Fruit fly (Drosophila melanogaster) whole organism, embryonic: ENCODE data around the gene CG13996.

Source experiments
- Adf1 ChIP-seq: fragments of 200-800 bp; sonication (Bioruptor generic); IDR thresholded peaks from 2 replicates; pipeline ENCODE4 v1.3.6; 2022; ENCODE audit warnings: missing biosample characterization, missing genetic modification characterization
- Antp ChIP-seq: fragments of 200-800 bp; sonication (Bioruptor generic); optimal IDR thresholded peaks from 3 replicates; lab custom pipeline; 2016; ENCODE audit warnings: missing biosample characterization, missing genetic modification characterization
- CG10267 ChIP-seq: fragments of 200-800 bp; sonication (Bioruptor generic); optimal IDR thresholded peaks from 2 replicates; lab custom pipeline; 2018; ENCODE audit warnings: missing biosample characterization, mild to moderate bottlenecking, missing genetic modification characterization, moderate library complexity
- CG11085 ChIP-seq: fragments of 200-800 bp; sonication (Bioruptor generic); IDR thresholded peaks from 2 replicates; pipeline ENCODE4 v1.3.6; 2022; ENCODE audit warnings: missing biosample characterization, missing genetic modification characterization
- CG11696 ChIP-seq: fragments of 200-800 bp; sonication (Bioruptor generic); IDR thresholded peaks from 2 replicates; pipeline ENCODE4 v1.3.6; 2022; ENCODE audit warnings: missing biosample characterization, missing genetic modification characterization
- CG12071 ChIP-seq: fragments of 200-800 bp; sonication (Bioruptor generic); optimal IDR thresholded peaks from 3 replicates; lab custom pipeline; 2018; ENCODE audit warnings: missing biosample characterization, mild to moderate bottlenecking, missing genetic modification characterization
- CG15269 ChIP-seq: fragments of 200-800 bp; sonication (Bioruptor generic); optimal IDR thresholded peaks from 2 replicates; lab custom pipeline; 2018; ENCODE audit warnings: missing biosample characterization, mild to moderate bottlenecking, missing genetic modification characterization, moderate library complexity
- CG15514 ChIP-seq: fragments of 200-800 bp; sonication (Bioruptor generic); optimal IDR thresholded peaks from 3 replicates; lab custom pipeline; 2017; ENCODE audit warnings: missing biosample characterization, missing genetic modification characterization, mild to moderate bottlenecking, moderate library complexity, missing genetic modification reagents
- CG16815 ChIP-seq: fragments of 200-800 bp; sonication (Bioruptor generic); optimal IDR thresholded peaks from 3 replicates; lab custom pipeline; 2017; ENCODE audit warnings: missing biosample characterization, mild to moderate bottlenecking, missing genetic modification characterization
- CG17568 ChIP-seq: fragments of 200-800 bp; sonication (Bioruptor generic); optimal IDR thresholded peaks from 2 replicates; lab custom pipeline; 2018; ENCODE audit warnings: missing biosample characterization, mild to moderate bottlenecking, missing genetic modification characterization, moderate library complexity
- CG18262 ChIP-seq: fragments of 200-800 bp; optimal IDR thresholded peaks from 3 replicates; lab custom pipeline; 2019; ENCODE audit warnings: missing biosample characterization, mild to moderate bottlenecking, missing genetic modification characterization, moderate library complexity
- CG3065 ChIP-seq: fragments of 200-800 bp; sonication (Bioruptor generic); optimal IDR thresholded peaks from 2 replicates; lab custom pipeline; 2016; ENCODE audit warnings: missing biosample characterization, missing genetic modification characterization
- CG31224 ChIP-seq: fragments of 200-800 bp; sonication (Bioruptor generic); IDR thresholded peaks from 2 replicates; pipeline ENCODE4 v1.3.6; 2022; ENCODE audit warnings: missing biosample characterization, missing genetic modification characterization
- CG31365 ChIP-seq: fragments of 200-800 bp; sonication (Bioruptor generic); optimal IDR thresholded peaks from 2 replicates; lab custom pipeline; 2018; ENCODE audit warnings: missing biosample characterization, mild to moderate bottlenecking, missing genetic modification characterization
- CG4282 ChIP-seq: fragments of 200-800 bp; sonication (Bioruptor generic); optimal IDR thresholded peaks from 2 replicates; lab custom pipeline; 2016; ENCODE audit warnings: missing biosample characterization, missing genetic modification characterization
- CG6683 ChIP-seq: fragments of 200-800 bp; sonication (Bioruptor generic); optimal IDR thresholded peaks from 2 replicates; lab custom pipeline; 2017; ENCODE audit warnings: missing biosample characterization, mild to moderate bottlenecking, missing genetic modification characterization, missing genetic modification reagents
- Dbx ChIP-seq: fragments of 200-800 bp; sonication (Bioruptor generic); IDR thresholded peaks from 3 replicates; pipeline ENCODE4 v1.3.6; 2022; ENCODE audit warnings: missing biosample characterization, missing genetic modification characterization
- Dek ChIP-seq: fragments of 200-800 bp; sonication (Bioruptor generic); optimal IDR thresholded peaks from 3 replicates; lab custom pipeline; 2019; ENCODE audit warnings: missing biosample characterization, mild to moderate bottlenecking, missing genetic modification characterization, moderate library complexity
- HLHmδ ChIP-seq: fragments of 200-800 bp; sonication (Bioruptor generic); optimal IDR thresholded peaks from 2 replicates; lab custom pipeline; 2018; ENCODE audit warnings: missing biosample characterization, mild to moderate bottlenecking, missing genetic modification characterization, moderate library complexity
- HmgD ChIP-seq: fragments of 200-800 bp; sonication (Bioruptor generic); optimal IDR thresholded peaks from 3 replicates; lab custom pipeline; 2016; ENCODE audit warnings: missing biosample characterization, missing genetic modification characterization
- HmgZ ChIP-seq: fragments of 200-800 bp; sonication (Bioruptor generic); optimal IDR thresholded peaks from 2 replicates; lab custom pipeline; 2018; ENCODE audit warnings: missing biosample characterization, mild to moderate bottlenecking, missing genetic modification characterization
- Hmx ChIP-seq: fragments of 200-800 bp; sonication (Bioruptor generic); optimal IDR thresholded peaks from 2 replicates; lab custom pipeline; 2016; ENCODE audit warnings: missing biosample characterization, missing genetic modification characterization
- Hr78 ChIP-seq, 2 experiments: fragments of 200-800 bp in 1 of 2; fragments of >200 bp in 1 of 2; sonication (Bioruptor generic) in 1 of 2; optimal IDR thresholded peaks; 2 replicates each; lab custom pipeline; 2017 to 2019; ENCODE audit warnings: missing biosample characterization in 2 of 2, missing genetic modification characterization in 2 of 2, mild to moderate bottlenecking in 1 of 2, moderate library complexity in 1 of 2
- Kr ChIP-seq: fragments of 200-800 bp; sonication (Bioruptor generic); optimal IDR thresholded peaks from 2 replicates; lab custom pipeline; 2017; ENCODE audit warnings: missing biosample characterization, mild to moderate bottlenecking, missing genetic modification characterization
- MBD-R2 ChIP-seq: fragments of 200-800 bp; sonication (Bioruptor generic); IDR thresholded peaks from 2 replicates; pipeline ENCODE4 v1.3.6; 2022; ENCODE audit warnings: missing biosample characterization, missing genetic modification characterization
- Max ChIP-seq: fragments of 200-800 bp; sonication (Bioruptor generic); optimal IDR thresholded peaks from 2 replicates; lab custom pipeline; 2016; ENCODE audit warnings: missing biosample characterization, mild to moderate bottlenecking, missing genetic modification characterization
- Med ChIP-seq: fragments of 200-800 bp; sonication (Bioruptor generic); peaks from one replicate; lab custom pipeline; 2016; ENCODE audit warnings: missing biosample characterization, missing genetic modification characterization, mild to moderate bottlenecking, inconsistent platforms, moderate library complexity
- NK7.1 ChIP-seq: fragments of 200-800 bp; sonication (Bioruptor generic); optimal IDR thresholded peaks from 3 replicates; lab custom pipeline; 2016; ENCODE audit warnings: missing biosample characterization, missing genetic modification characterization
- Rx ChIP-seq: fragments of 200-800 bp; sonication (Bioruptor generic); IDR thresholded peaks from 2 replicates; pipeline ENCODE4 v1.3.6; 2022; ENCODE audit warnings: missing biosample characterization, missing genetic modification characterization
- Usf ChIP-seq: fragments of 200-800 bp; sonication (Bioruptor generic); optimal IDR thresholded peaks from 2 replicates; lab custom pipeline; 2017; ENCODE audit warnings: missing genotype, missing biosample characterization, missing genetic modification characterization
- Vsx1 ChIP-seq: fragments of 200-800 bp; sonication (Bioruptor generic); optimal IDR thresholded peaks from 2 replicates; lab custom pipeline; 2017; ENCODE audit warnings: missing biosample characterization, mild to moderate bottlenecking, missing genetic modification characterization, missing genetic modification reagents
- ap ChIP-seq: fragments of 200-800 bp; sonication (Bioruptor generic); IDR thresholded peaks from 2 replicates; pipeline ENCODE4 v1.3.6; 2022; ENCODE audit warnings: missing biosample characterization, missing genetic modification characterization
- cato ChIP-seq: fragments of 200-800 bp; sonication (Bioruptor generic); optimal IDR thresholded peaks from 2 replicates; lab custom pipeline; 2016; ENCODE audit warnings: missing biosample characterization, missing genetic modification characterization, borderline replicate concordance
- en ChIP-seq: fragments of 200-800 bp; sonication (Bioruptor generic); optimal IDR thresholded peaks from 2 replicates; lab custom pipeline; 2016; ENCODE audit warnings: missing biosample characterization, missing genetic modification characterization
- ewg ChIP-seq: fragments of 200-800 bp; sonication (Bioruptor generic); optimal IDR thresholded peaks from 3 replicates; lab custom pipeline; 2017; ENCODE audit warnings: mild to moderate bottlenecking, missing biosample characterization, missing genetic modification reagents, missing genetic modification characterization
- exex ChIP-seq: fragments of 200-800 bp; sonication (Bioruptor generic); optimal IDR thresholded peaks from 4 replicates; lab custom pipeline; 2018; ENCODE audit warnings: missing biosample characterization, mild to moderate bottlenecking, missing genetic modification characterization, moderate library complexity
- hb ChIP-seq: fragments of 200-800 bp; sonication (Bioruptor generic); IDR thresholded peaks from 3 replicates; pipeline ENCODE4 v1.3.6; 2022; ENCODE audit warnings: missing biosample characterization, missing genetic modification characterization; ENCODE audit not compliant: partially characterized antibody
- odd ChIP-seq: fragments of 200-800 bp; sonication (Bioruptor generic); optimal IDR thresholded peaks from 2 replicates; lab custom pipeline; 2017; ENCODE audit warnings: missing biosample characterization, mild to moderate bottlenecking, missing genetic modification characterization
- p53 ChIP-seq: fragments of 200-800 bp; sonication (Bioruptor generic); optimal IDR thresholded peaks from 2 replicates; lab custom pipeline; 2016; ENCODE audit warnings: missing biosample characterization, missing genetic modification characterization
- phol ChIP-seq: fragments of 200-800 bp; sonication (Bioruptor generic); optimal IDR thresholded peaks from 3 replicates; lab custom pipeline; 2018; ENCODE audit warnings: missing biosample characterization, mild to moderate bottlenecking, missing genetic modification characterization, moderate library complexity
- pros ChIP-seq: fragments of 200-800 bp; sonication (Bioruptor generic); optimal IDR thresholded peaks from 3 replicates; lab custom pipeline; 2019; ENCODE audit warnings: missing biosample characterization, mild to moderate bottlenecking, missing genetic modification characterization, moderate library complexity
- pzg ChIP-seq: fragments of 200-800 bp; sonication (Bioruptor generic); optimal IDR thresholded peaks from 3 replicates; lab custom pipeline; 2018; ENCODE audit warnings: missing biosample characterization, mild to moderate bottlenecking, missing genetic modification characterization, moderate library complexity
- ssp ChIP-seq: fragments of 200-800 bp; sonication (Bioruptor generic); IDR thresholded peaks from 2 replicates; pipeline ENCODE4 v1.3.6; 2022; ENCODE audit warnings: missing biosample characterization, missing genetic modification characterization
- stwl ChIP-seq: fragments of 200-800 bp; sonication (Bioruptor generic); optimal IDR thresholded peaks from 3 replicates; lab custom pipeline; 2018; ENCODE audit warnings: missing biosample characterization, mild to moderate bottlenecking, missing genetic modification characterization, moderate library complexity
- sug ChIP-seq: fragments of 200-800 bp; optimal IDR thresholded peaks from 2 replicates; lab custom pipeline; 2019; ENCODE audit warnings: missing biosample characterization, mild to moderate bottlenecking, missing genetic modification characterization, moderate library complexity
- twi ChIP-seq: fragments of 200-800 bp; optimal IDR thresholded peaks from 2 replicates; lab custom pipeline; 2019; ENCODE audit warnings: missing biosample characterization, mild to moderate bottlenecking, missing genetic modification characterization, moderate library complexity
- wdn ChIP-seq: fragments of 200-800 bp; sonication (Bioruptor generic); IDR thresholded peaks from 2 replicates; pipeline ENCODE4 v1.3.6; 2022; ENCODE audit warnings: missing biosample characterization, missing genetic modification characterization
- wek ChIP-seq: fragments of 200-800 bp; sonication (Bioruptor generic); optimal IDR thresholded peaks from 3 replicates; lab custom pipeline; 2018; ENCODE audit warnings: missing biosample characterization, mild to moderate bottlenecking, missing genetic modification characterization, moderate library complexity
- zfh2 ChIP-seq: fragments of 200-800 bp; sonication (Bioruptor generic); optimal IDR thresholded peaks from 2 replicates; lab custom pipeline; 2016; ENCODE audit warnings: missing biosample characterization, missing genetic modification characterization

CG13996 gene

DNA sequence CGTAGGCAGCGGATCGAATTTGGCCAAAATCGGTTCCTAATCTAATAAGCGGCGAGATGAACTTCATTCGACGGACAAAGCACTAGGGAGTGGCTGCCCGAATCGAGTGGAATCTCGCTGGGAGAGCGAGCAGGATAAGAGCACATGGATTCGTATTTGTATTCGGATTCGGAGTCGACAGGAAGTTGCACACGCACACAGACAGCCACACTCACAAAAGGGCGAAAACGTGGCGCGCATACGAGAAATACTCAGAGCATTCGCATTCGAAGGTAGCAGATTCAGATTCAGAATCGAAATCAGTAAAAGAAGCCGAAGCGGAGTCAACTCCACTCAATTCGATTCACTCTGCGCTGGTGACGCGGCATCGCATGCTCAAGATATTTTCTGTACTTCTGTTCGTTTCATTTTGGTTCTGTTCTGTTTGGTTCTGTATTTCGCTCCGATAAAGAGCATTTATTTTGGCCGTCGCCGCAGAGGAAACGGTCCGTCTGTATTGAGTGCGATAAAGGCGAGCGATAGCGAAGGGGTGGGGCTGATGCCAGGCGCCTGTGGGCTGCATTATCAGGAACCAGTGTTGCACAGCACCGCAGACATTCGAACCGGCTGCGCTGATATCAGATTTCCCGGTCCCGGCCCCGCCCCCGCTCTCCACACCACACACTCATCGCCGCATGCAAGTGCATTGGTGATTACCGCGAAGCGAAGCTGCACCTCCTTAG, 42.1 kb upstream of the CG13996 start (continued):
- no peak for TF ChIP-seq CG4282 (GFP tag; lab: Kevin White, UChicago)
- peak; percentile 13 for TF ChIP-seq Max (GFP tag; lab: Kevin White, UChicago)
- TF ChIP-seq CG15269 (tag; lab: Kevin White, UChicago) = no peak
- no peak for TF ChIP-seq Adf1 (GFP tag; lab: Robert Waterston, UW)
- no peak for TF ChIP-seq CG31365 (tag; lab: Kevin White, UChicago)
- no peak for TF ChIP-seq exex (tag; lab: Kevin White, UChicago)
- no peak for TF ChIP-seq HmgZ (tag; lab: Kevin White, UChicago)
- no peak for TF ChIP-seq Kr (GFP tag; lab: Kevin White, UChicago)
- peak; percentile 11 for TF ChIP-seq CG15514 (GFP tag; lab: Kevin White, UChicago)
- TF ChIP-seq NK7.1 = no peak
- TF ChIP-seq Hmx = no peak
- peak; percentile 2 for TF ChIP-seq stwl (tag; lab: Kevin White, UChicago)

dm6 chr2L:5979055-5979399, 41.6 kb upstream of the CG13996 start:
- TF ChIP-seq Usf = no peak
- no peak for TF ChIP-seq wdn (GFP tag; lab: Robert Waterston, UW)
- TF ChIP-seq MBD-R2 (GFP tag; lab: Robert Waterston, UW) = no peak
- no peak for TF ChIP-seq Dek (tag; lab: Kevin White, UChicago)
- TF ChIP-seq Rx (GFP tag; lab: Robert Waterston, UW) = no peak
- peak; percentile 93 for TF ChIP-seq sug (tag; lab: Kevin White, UChicago)
- no peak for TF ChIP-seq CG11085
- no peak for TF ChIP-seq cato (GFP tag; lab: Kevin White, UChicago)
- TF ChIP-seq CG18262 = no peak
- TF ChIP-seq CG17568 (GFP tag; lab: Kevin White, UChicago) = no peak
- TF ChIP-seq CG3065 (GFP tag; lab: Kevin White, UChicago) = peak; percentile 31
- TF ChIP-seq ewg (GFP tag; lab: Kevin White, UChicago) = peak; percentile 95
- TF ChIP-seq Hr78 (GFP tag; optimal IDR thresholded peaks at IDR 0.05; lab: Kevin White, UChicago) = peak in 1 of 2 experiments; percentile 33
- TF ChIP-seq ssp = no peak
- TF ChIP-seq CG16815 = no peak
- peak; percentile 61 for TF ChIP-seq phol (tag; lab: Kevin White, UChicago)
- TF ChIP-seq CG6683 (GFP tag; lab: Kevin White, UChicago) = no peak
- no peak for TF ChIP-seq Vsx1
- no peak for TF ChIP-seq Dbx
- no peak for TF ChIP-seq p53 (GFP tag; lab: Kevin White, UChicago)
- TF ChIP-seq pzg = no peak
- TF ChIP-seq Antp (GFP tag; lab: Kevin White, UChicago) = no peak
- no peak for TF ChIP-seq HLHmδ (GFP tag; lab: Kevin White, UChicago)
- peak; percentile 38 for TF ChIP-seq Med (GFP tag; lab: Kevin White, UChicago)
- TF ChIP-seq zfh2 (GFP tag; lab: Kevin White, UChicago) = no peak
- no peak for TF ChIP-seq CG31224
- TF ChIP-seq ap (GFP tag; lab: Robert Waterston, UW) = no peak
- no peak for TF ChIP-seq en (GFP tag; lab: Kevin White, UChicago)
- no peak for TF ChIP-seq HmgD
- peak; percentile 40 for TF ChIP-seq pros (GFP tag; lab: Kevin White, UChicago)
- TF ChIP-seq CG11696 (GFP tag; lab: Robert Waterston, UW) = no peak
- TF ChIP-seq twi (tag; lab: Kevin White, UChicago) = no peak
- no peak for TF ChIP-seq wek (GFP tag; lab: Kevin White, UChicago)
- TF ChIP-seq CG10267 (tag; lab: Kevin White, UChicago) = peak; percentile 42
- TF ChIP-seq stwl (tag; lab: Kevin White, UChicago) = no peak
- TF ChIP-seq CG12071 (GFP tag; lab: Kevin White, UChicago) = peak; percentile 7
- TF ChIP-seq odd (GFP tag; lab: Kevin White, UChicago) = no peak
- TF ChIP-seq hb (GFP tag; lab: Robert Waterston, UW) = no peak
